Fruit fly (Drosophila melanogaster) whole organism, embryonic: ENCODE data around the gene EloB.

Source experiments
- Atf3 ChIP-seq: fragments of 200-800 bp; sonication (Bioruptor generic); optimal IDR thresholded peaks from 3 replicates; lab custom pipeline; 2016; ENCODE audit warnings: missing biosample characterization, missing genetic modification characterization
- B-H2 ChIP-seq: fragments of 200-800 bp; sonication (Bioruptor generic); optimal IDR thresholded peaks from 2 replicates; lab custom pipeline; 2018; ENCODE audit warnings: missing biosample characterization, mild to moderate bottlenecking, missing genetic modification characterization
- Bdp1 ChIP-seq: fragments of 200-800 bp; sonication (Bioruptor generic); optimal IDR thresholded peaks from 3 replicates; lab custom pipeline; 2016; ENCODE audit warnings: missing biosample characterization, missing genetic modification characterization
- CG10462 ChIP-seq: fragments of 200-800 bp; sonication (Bioruptor generic); optimal IDR thresholded peaks from 2 replicates; lab custom pipeline; 2016; ENCODE audit warnings: missing biosample characterization, missing genetic modification characterization
- CG13287 ChIP-seq: fragments of 200-800 bp; sonication (Bioruptor generic); IDR thresholded peaks from 2 replicates; pipeline ENCODE4 v1.3.6; 2022; ENCODE audit warnings: missing biosample characterization, missing genetic modification characterization; ENCODE audit not compliant: partially characterized antibody
- CG15479 ChIP-seq: fragments of 200-800 bp; sonication (Bioruptor generic); optimal IDR thresholded peaks from 3 replicates; lab custom pipeline; 2019; ENCODE audit warnings: missing biosample characterization, mild to moderate bottlenecking, missing genetic modification characterization, moderate library complexity
- CG16779 ChIP-seq: fragments of 200-800 bp; sonication (Bioruptor generic); IDR thresholded peaks from 2 replicates; pipeline ENCODE4 v1.3.6; 2022; ENCODE audit warnings: missing biosample characterization, missing genetic modification characterization
- CG18599 ChIP-seq: fragments of 200-800 bp; sonication (Bioruptor generic); optimal IDR thresholded peaks from 3 replicates; lab custom pipeline; 2017; ENCODE audit warnings: missing biosample characterization, missing genetic modification characterization, mild to moderate bottlenecking, moderate library complexity, missing genetic modification reagents
- CG2678 ChIP-seq: fragments of 200-800 bp; sonication (Bioruptor generic); optimal IDR thresholded peaks from 3 replicates; lab custom pipeline; 2019; ENCODE audit warnings: missing biosample characterization, mild to moderate bottlenecking, missing genetic modification characterization, moderate library complexity
- CG30020 ChIP-seq: fragments of 200-800 bp; optimal IDR thresholded peaks from 2 replicates; lab custom pipeline; 2019; ENCODE audit warnings: missing biosample characterization, mild to moderate bottlenecking, missing genetic modification characterization, moderate library complexity
- CG4730 ChIP-seq: fragments of 200-800 bp; sonication (Bioruptor generic); IDR thresholded peaks from 2 replicates; pipeline ENCODE4 v1.3.6; 2022; ENCODE audit warnings: missing biosample characterization, missing genetic modification characterization
- CG4820 ChIP-seq: fragments of 200-800 bp; sonication (Bioruptor generic); optimal IDR thresholded peaks from 3 replicates; lab custom pipeline; 2016; ENCODE audit warnings: missing biosample characterization, missing genetic modification characterization
- CG5953 ChIP-seq: fragments of 200-800 bp; sonication (Bioruptor generic); IDR thresholded peaks from 2 replicates; pipeline ENCODE4 v1.3.6; 2022; ENCODE audit warnings: missing biosample characterization, missing genetic modification characterization
- CG6654 ChIP-seq: fragments of 200-800 bp; sonication (Bioruptor generic); optimal IDR thresholded peaks from 2 replicates; lab custom pipeline; 2017; ENCODE audit warnings: missing biosample characterization, mild to moderate bottlenecking, missing genetic modification characterization
- CG6765 ChIP-seq: fragments of 200-800 bp; sonication (Bioruptor generic); optimal IDR thresholded peaks from 3 replicates; lab custom pipeline; 2017; ENCODE audit warnings: missing biosample characterization, mild to moderate bottlenecking, missing genetic modification characterization
- CG8359 ChIP-seq: fragments of 200-800 bp; sonication (Bioruptor generic); optimal IDR thresholded peaks from 2 replicates; lab custom pipeline; 2017; ENCODE audit warnings: missing biosample characterization, mild to moderate bottlenecking, missing genetic modification characterization, borderline replicate concordance
- CG8944 ChIP-seq: fragments of 200-800 bp; sonication (Bioruptor generic); optimal IDR thresholded peaks from 3 replicates; lab custom pipeline; 2016; ENCODE audit warnings: missing biosample characterization, missing genetic modification characterization
- CG9437 ChIP-seq: fragments of 200-800 bp; sonication (Bioruptor generic); optimal IDR thresholded peaks from 2 replicates; lab custom pipeline; 2018; ENCODE audit warnings: missing biosample characterization, mild to moderate bottlenecking, missing genetic modification characterization
- Chrac-16 ChIP-seq: fragments of 200-800 bp; sonication (Bioruptor generic); optimal IDR thresholded peaks from 3 replicates; lab custom pipeline; 2016; ENCODE audit warnings: missing biosample characterization, missing genetic modification characterization
- Doc2 ChIP-seq: fragments of 200-800 bp; sonication (Bioruptor generic); IDR thresholded peaks from 2 replicates; pipeline ENCODE4 v1.3.6; 2022; ENCODE audit warnings: missing biosample characterization, missing genetic modification characterization
- Dp ChIP-seq: fragments of 200-800 bp; sonication (Bioruptor generic); optimal IDR thresholded peaks from 2 replicates; lab custom pipeline; 2018; ENCODE audit warnings: missing biosample characterization, mild to moderate bottlenecking, missing genetic modification characterization, moderate library complexity
- HLH3B ChIP-seq: fragments of 200-800 bp; sonication (Bioruptor generic); IDR thresholded peaks from 2 replicates; pipeline ENCODE4 v1.3.6; 2022; ENCODE audit warnings: missing biosample characterization, missing genetic modification characterization
- HmgD ChIP-seq: fragments of 200-800 bp; sonication (Bioruptor generic); optimal IDR thresholded peaks from 3 replicates; lab custom pipeline; 2016; ENCODE audit warnings: missing biosample characterization, missing genetic modification characterization
- Hr3 ChIP-seq: fragments of 200-800 bp; sonication (Bioruptor generic); optimal IDR thresholded peaks from 3 replicates; lab custom pipeline; 2016; ENCODE audit warnings: missing biosample characterization, missing genetic modification characterization
- Mad ChIP-seq: fragments of 200-800 bp; sonication (Bioruptor generic); optimal IDR thresholded peaks from 2 replicates; lab custom pipeline; 2016; ENCODE audit warnings: missing biosample characterization, missing genetic modification characterization
- NC2β ChIP-seq: fragments of 200-800 bp; sonication (Bioruptor generic); optimal IDR thresholded peaks from 2 replicates; lab custom pipeline; 2016; ENCODE audit warnings: missing biosample characterization, missing genetic modification characterization
- Neu2 ChIP-seq: fragments of 200-800 bp; sonication (Bioruptor generic); optimal IDR thresholded peaks from 3 replicates; lab custom pipeline; 2016; ENCODE audit warnings: missing biosample characterization, missing genetic modification characterization, borderline replicate concordance
- Pdp1 ChIP-seq, 2 experiments: fragments of 200-800 bp; sonication (Bioruptor generic); optimal IDR thresholded peaks; 3 replicates each; lab custom pipeline; 2016; ENCODE audit warnings: missing biosample characterization in 2 of 2, missing genetic modification characterization in 2 of 2, mild to moderate bottlenecking in 1 of 2, moderate library complexity in 1 of 2
- Ptx1 ChIP-seq: fragments of 200-800 bp; sonication (Bioruptor generic); IDR thresholded peaks from 2 replicates; pipeline ENCODE4 v1.3.6; 2022; ENCODE audit warnings: missing biosample characterization, missing genetic modification characterization
- Trl ChIP-seq, 3 experiments: fragments of >200 bp in 2 of 3; fragments of 200-800 bp in 1 of 3; sonication (Bioruptor generic) in 1 of 3; optimal IDR thresholded peaks; 2 replicates in 1 of 3; 3 replicates in 2 of 3; lab custom pipeline; 2016 to 2017; ENCODE audit warnings: missing biosample characterization in 1 of 3, missing genetic modification characterization in 1 of 3
- corto ChIP-seq: fragments of 200-800 bp; sonication (Bioruptor generic); optimal IDR thresholded peaks from 2 replicates; lab custom pipeline; 2016; ENCODE audit warnings: missing biosample characterization, mild to moderate bottlenecking, missing genetic modification characterization, moderate library complexity
- disco-r ChIP-seq: fragments of 200-800 bp; sonication (Bioruptor generic); optimal IDR thresholded peaks from 2 replicates; lab custom pipeline; 2016; ENCODE audit warnings: missing biosample characterization, missing genetic modification characterization
- ems ChIP-seq: fragments of 200-800 bp; sonication (Bioruptor generic); optimal IDR thresholded peaks from 3 replicates; lab custom pipeline; 2016; ENCODE audit warnings: missing biosample characterization, missing genetic modification characterization
- her ChIP-seq: fragments of 200-800 bp; sonication (Bioruptor generic); optimal IDR thresholded peaks from 2 replicates; lab custom pipeline; 2016; ENCODE audit warnings: missing biosample characterization, missing genetic modification characterization
- kay ChIP-seq: fragments of 200-800 bp; sonication (Bioruptor generic); optimal IDR thresholded peaks from 2 replicates; lab custom pipeline; 2016; ENCODE audit warnings: missing biosample characterization, missing genetic modification characterization
- klu ChIP-seq: fragments of 200-800 bp; sonication (Bioruptor generic); IDR thresholded peaks from 2 replicates; pipeline ENCODE4 v1.3.6; 2022; ENCODE audit warnings: missing biosample characterization, missing genetic modification characterization
- mirr ChIP-seq: fragments of 200-800 bp; sonication (Bioruptor generic); optimal IDR thresholded peaks from 3 replicates; lab custom pipeline; 2018; ENCODE audit warnings: missing biosample characterization, mild to moderate bottlenecking, missing genetic modification characterization
- pan ChIP-seq, 4 experiments: fragments of >200 bp in 3 of 4; fragments of 200-800 bp in 1 of 4; sonication (Bioruptor generic) in 1 of 4; optimal IDR thresholded peaks in 3 of 4; IDR thresholded peaks in 1 of 4; 2 replicates each; pipeline versions ENCODE4 v1.3.6 to Lab custom; 2017 to 2022; ENCODE audit warnings: missing biosample characterization in 2 of 4, missing genetic modification characterization in 2 of 4, mixed read lengths in 1 of 4
- pho ChIP-seq: fragments of 200-800 bp; sonication (Bioruptor generic); optimal IDR thresholded peaks from 2 replicates; lab custom pipeline; 2016; ENCODE audit warnings: missing biosample characterization, missing genetic modification characterization
- pros ChIP-seq: fragments of 200-800 bp; sonication (Bioruptor generic); optimal IDR thresholded peaks from 3 replicates; lab custom pipeline; 2019; ENCODE audit warnings: missing biosample characterization, mild to moderate bottlenecking, missing genetic modification characterization, moderate library complexity
- pum ChIP-seq: fragments of 200-800 bp; sonication (Bioruptor generic); optimal IDR thresholded peaks from 2 replicates; lab custom pipeline; 2016; ENCODE audit warnings: missing biosample characterization, missing genetic modification characterization
- pzg ChIP-seq: fragments of 200-800 bp; sonication (Bioruptor generic); optimal IDR thresholded peaks from 3 replicates; lab custom pipeline; 2018; ENCODE audit warnings: missing biosample characterization, mild to moderate bottlenecking, missing genetic modification characterization, moderate library complexity
- sens ChIP-seq: fragments of 200-800 bp; sonication (Bioruptor generic); peaks from one replicate; lab custom pipeline; 2016; ENCODE audit warnings: missing biosample characterization, missing genetic modification characterization
- sim ChIP-seq: fragments of 200-800 bp; sonication (Bioruptor generic); IDR thresholded peaks from 2 replicates; pipeline ENCODE4 v1.3.6; 2022; ENCODE audit warnings: missing biosample characterization, missing genetic modification characterization
- slp2 ChIP-seq: fragments of 200-800 bp; sonication (Bioruptor generic); optimal IDR thresholded peaks from 2 replicates; lab custom pipeline; 2016; ENCODE audit warnings: missing biosample characterization, missing genetic modification characterization
- tin ChIP-seq: fragments of 200-800 bp; sonication (Bioruptor generic); optimal IDR thresholded peaks from 3 replicates; lab custom pipeline; 2016; ENCODE audit warnings: missing biosample characterization, missing genetic modification characterization
- tio ChIP-seq: fragments of 200-800 bp; sonication (Bioruptor generic); optimal IDR thresholded peaks from 2 replicates; lab custom pipeline; 2017; ENCODE audit warnings: missing biosample characterization, missing genetic modification characterization, inconsistent platforms
- toy ChIP-seq: fragments of 200-800 bp; sonication (Bioruptor generic); IDR thresholded peaks from 2 replicates; pipeline ENCODE4 v1.3.6; 2022; ENCODE audit warnings: missing biosample characterization, missing genetic modification characterization
- unpg ChIP-seq: fragments of 200-800 bp; sonication (Bioruptor generic); optimal IDR thresholded peaks from 3 replicates; lab custom pipeline; 2018; ENCODE audit warnings: missing biosample characterization, mild to moderate bottlenecking, missing genetic modification characterization, moderate library complexity
- vnd ChIP-seq: fragments of 200-800 bp; sonication (Bioruptor generic); IDR thresholded peaks from 3 replicates; pipeline ENCODE4 v1.3.6; 2022; ENCODE audit warnings: missing biosample characterization, missing genetic modification characterization; ENCODE audit not compliant: partially characterized antibody
- zf30C ChIP-seq: fragments of 200-800 bp; sonication (Bioruptor generic); optimal IDR thresholded peaks from 3 replicates; lab custom pipeline; 2018; ENCODE audit warnings: missing biosample characterization, mild to moderate bottlenecking, missing genetic modification characterization

The EloB gene

DNA sequence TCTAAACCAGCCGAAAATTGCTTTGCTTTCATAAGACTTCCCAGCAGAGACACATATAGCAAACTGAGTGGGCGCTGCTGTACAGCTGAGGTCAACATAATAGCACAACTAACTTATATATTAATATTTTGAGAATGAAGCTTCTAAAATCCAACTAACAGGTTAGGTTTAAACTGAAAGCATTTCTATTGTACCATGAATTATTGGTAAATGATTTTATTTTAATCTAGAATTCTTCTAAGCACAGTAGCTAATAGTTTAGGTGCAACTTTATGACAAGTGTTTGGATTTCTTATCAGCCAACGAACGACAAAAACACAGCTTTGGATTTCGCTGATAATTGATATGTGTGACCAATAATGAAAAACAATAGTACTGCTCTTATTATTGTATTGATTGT, 24.6 kb downstream of the EloB start (continued):
- TF ChIP-seq CG13287 (GFP tag; lab: Robert Waterston, UW) (no peak), Pdp1 (GFP tag; optimal IDR thresholded peaks at IDR 0.05; lab: Kevin White, UChicago) (peak; percentile 51 to 57), Dp (GFP tag; lab: Kevin White, UChicago) (no peak), toy (peak; percentile 40; the same call in 1 of the 2 replicates), CG5953 (no peak), vnd (GFP tag; lab: Robert Waterston, UW) (no peak), Chrac-16 (GFP tag; lab: Kevin White, UChicago) (no peak), tio (GFP tag; lab: Kevin White, UChicago) (no peak), ems (GFP tag; lab: Kevin White, UChicago) (peak; percentile 57), kay (peak; percentile 46), sim (no peak), tin (GFP tag; lab: Kevin White, UChicago) (peak; percentile 44), Hr3 (GFP tag; lab: Kevin White, UChicago) (no peak), mirr (GFP tag; lab: Kevin White, UChicago) (peak; percentile 42), CG2678 (peak; percentile 87), zf30C (GFP tag; lab: Kevin White, UChicago) (no peak), CG4820 (peak; percentile 35), CG18599 (peak; percentile 75), disco-r (GFP tag; lab: Kevin White, UChicago) (no peak), pros (GFP tag; lab: Kevin White, UChicago) (no peak), unpg (GFP tag; lab: Kevin White, UChicago) (peak; percentile 47), CG9437 (GFP tag; lab: Kevin White, UChicago) (no peak), pho (GFP tag; lab: Kevin White, UChicago) (no peak), HmgD (no peak), Ptx1 (GFP tag; lab: Robert Waterston, UW) (peak; percentile 73), CG8944 (GFP tag; lab: Kevin White, UChicago) (no peak), HLH3B (GFP tag; lab: Robert Waterston, UW) (peak; percentile 50), Trl (optimal IDR thresholded peaks at IDR 0.05; lab: Kevin White, UChicago) (no peak), Trl (GFP tag; optimal IDR thresholded peaks at IDR 0.05; lab: Kevin White, UChicago) (peak; percentile 16), CG6654 (GFP tag; lab: Kevin White, UChicago) (no peak), CG10462 (no peak), CG6765 (GFP tag; lab: Kevin White, UChicago) (peak; percentile 72), corto (GFP tag; lab: Kevin White, UChicago) (peak; percentile 36), Mad (GFP tag; lab: Kevin White, UChicago) (no peak), klu (peak; percentile 34; the same call in 1 of the 2 replicates), Bdp1 (GFP tag; lab: Kevin White, UChicago) (no peak), NC2β (no peak), Atf3 (GFP tag; lab: Kevin White, UChicago) (no peak), pan (optimal IDR thresholded peaks at IDR 0.05; lab: Kevin White, UChicago) (no peak), pan (GFP tag; optimal IDR thresholded peaks at IDR 0.05 in 1 of 2, IDR thresholded peaks at IDR 0.05 in 1 of 2) (peak in 1 of 2 experiments; percentile 76), CG30020 (tag; lab: Kevin White, UChicago) (no peak), pum (no peak), slp2 (no peak), pzg (no peak), CG15479 (no peak), CG4730 (GFP tag; lab: Robert Waterston, UW) (peak; percentile 51), sens (GFP tag; lab: Kevin White, UChicago) (peak; percentile 88), B-H2 (GFP tag; lab: Kevin White, UChicago) (no peak), her (no peak), Doc2 (no peak), CG8359 (GFP tag; lab: Kevin White, UChicago) (no peak), CG16779 (GFP tag; lab: Robert Waterston, UW) (no peak), Neu2 (GFP tag; lab: Kevin White, UChicago) (no peak)
